Worm (Caenorhabditis elegans) whole organism, L4/young adult: ENCODE results near the gene M04C3.1.

Experiments used
- W03F9.2 ChIP-seq: fragments of 150-350 bp; optimal IDR thresholded peaks from 2 replicates; lab custom pipeline; 2014; ENCODE audit warnings: missing biosample characterization, missing genetic modification characterization
- dao-5 ChIP-seq: sonication (generic microtip); optimal IDR thresholded peaks from 2 replicates; lab custom pipeline; 2016; ENCODE audit warnings: missing genotype, missing genetic modification characterization, moderate library complexity, missing compliant biosample characterization
- him-1 ChIP-seq: sonication (generic microtip); optimal IDR thresholded peaks from 2 replicates; lab custom pipeline; 2016; ENCODE audit warnings: missing genotype, missing genetic modification reagents, missing genetic modification characterization, missing compliant biosample characterization

DNA sequence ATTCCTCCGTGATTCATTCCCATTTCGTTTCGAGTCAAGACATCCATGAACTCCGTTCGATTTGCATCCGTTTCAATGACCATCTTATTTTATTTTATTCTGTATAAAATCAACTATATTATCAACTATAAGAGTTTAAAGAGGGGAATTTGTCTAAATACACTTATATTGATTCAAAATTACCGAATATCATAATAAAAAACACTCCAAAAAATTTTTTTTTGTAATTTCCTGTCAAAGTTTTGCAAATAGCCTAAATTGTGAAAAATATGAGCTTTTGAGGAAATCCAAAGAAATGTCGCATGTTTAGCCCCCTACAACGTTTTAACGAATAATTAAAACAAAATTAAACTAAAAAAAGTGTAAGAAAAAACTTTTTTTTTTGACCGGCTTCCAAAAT is 16.6 kb upstream of the M04C3.1 start, which contains the start of gene Y43F8B.15:
- no peak for TF ChIP-seq W03F9.2 (tag; lab: Kevin White, UChicago)
- TF ChIP-seq him-1, result no peak
- no peak for TF ChIP-seq dao-5 (tag; lab: Kevin White, UChicago)
